Fruit fly (Drosophila melanogaster) whole organism: Measurements from ENCODE around the gene CG1542.

Experiments
- CG8478 ChIP-seq: fragments of >200 bp; optimal IDR thresholded peaks from 2 replicates; lab custom pipeline; 2018; ENCODE audit warnings: inconsistent platforms
- EcR ChIP-seq, 2 experiments: fragments of >200 bp; optimal IDR thresholded peaks; 2 replicates each; lab custom pipeline; 2017; ENCODE audit warnings: missing biosample characterization in 2 of 2, missing genetic modification characterization in 2 of 2, missing genetic modification reagents in 2 of 2
- usp ChIP-seq: fragments of >200 bp; optimal IDR thresholded peaks from 2 replicates; lab custom pipeline; 2017; ENCODE audit warnings: missing biosample characterization, missing genetic modification characterization, mixed read lengths

- TF ChIP-seq usp (GFP tag; lab: Kevin White, UChicago) (no peak), EcR (GFP tag; optimal IDR thresholded peaks at IDR 0.05; lab: Kevin White, UChicago) (no peak), CG8478 (no peak)
Measured at dm6 chr3R:31262298-31262697, 49.0 kb downstream of the CG1542 start, which contains the start of gene CAH5.
